Worm (Caenorhabditis elegans): Measurements from ENCODE around the gene pdf-1.

Gene pdf-1

DNA sequence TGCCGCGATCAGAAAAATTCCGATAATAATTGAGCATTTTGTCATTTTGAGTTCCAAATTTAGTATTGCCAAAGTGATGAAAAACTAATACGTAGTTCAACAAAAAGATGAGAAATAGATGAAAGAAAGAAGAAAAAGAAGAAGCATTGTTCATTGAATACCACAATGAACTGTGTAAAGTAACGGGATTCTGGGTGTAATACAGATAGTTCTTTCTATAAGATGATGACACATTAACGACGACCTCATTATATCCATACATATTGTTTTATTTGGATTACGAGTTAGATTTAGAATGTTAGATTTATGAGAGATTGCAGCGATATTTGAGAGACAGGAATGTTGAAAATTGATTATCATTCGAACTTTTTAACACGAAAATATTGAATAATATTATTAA, 20.7 kb downstream of the pdf-1 start, which contains the start of gene K04C2.5:
Gene K04C2.5 (minus strand): TSS at position 101 of the 400 bp plus-strand sequence.
- TF ChIP-seq somi-1 (GFP tag; optimal IDR thresholded peaks at IDR 0.05) (no peak), lir-1 (GFP tag; conservative IDR thresholded peaks at IDR 0.05) (no peak), atf-7 (tag; optimal IDR thresholded peaks at IDR 0.05) (no peak)

ce11 chrIII:6888999-6889824, 23.1 kb downstream of the pdf-1 start, which contains the start of the genes brd-1 and K04C2.2:
TSS of gene brd-1 (minus strand) at chrIII:6889504.
TSS of gene K04C2.2 (plus strand) at chrIII:6889774.
- TF ChIP-seq gei-17 (GFP tag; optimal IDR thresholded peaks at IDR 0.05): no peak
- no peak for TF ChIP-seq efl-1 (GFP tag; optimal IDR thresholded peaks at IDR 0.05)
- TF ChIP-seq lin-26 (GFP tag; IDR thresholded peaks at IDR 0.05): 0 out of 2 replicates have a peak, but pooled peaks have one; percentile 27
- peak; percentile 23 for TF ChIP-seq dpl-1 (GFP tag; optimal IDR thresholded peaks at IDR 0.05)

- TF ChIP-seq attf-6 (GFP tag; IDR thresholded peaks at IDR 0.05): peak; percentile 53; the same call in 1 of the 2 replicates
- 0 out of 2 replicates have a peak, but pooled peaks have one; percentile 83 for TF ChIP-seq egl-44 (GFP tag; IDR thresholded peaks at IDR 0.05)
- no peak for TF ChIP-seq pha-4 (tag; optimal IDR thresholded peaks at IDR 0.05)
- peak; percentile 21 for TF ChIP-seq T07F8.4 (tag; optimal IDR thresholded peaks at IDR 0.05)
- TF ChIP-seq mxl-1 (tag; optimal IDR thresholded peaks at IDR 0.05): peak; percentile 9
- peak; percentile 10 for TF ChIP-seq zim-3 (tag; optimal IDR thresholded peaks at IDR 0.05)
- peak; percentile 43; the same call in 1 of the 2 replicates for TF ChIP-seq mcd-1 (GFP tag; IDR thresholded peaks at IDR 0.05)
- TF ChIP-seq sea-2 (GFP tag; IDR thresholded peaks at IDR 0.05): no peak
- peak; percentile 32; the same call in 1 of the 2 replicates for TF ChIP-seq madf-6 (GFP tag; IDR thresholded peaks at IDR 0.05)
- 0 out of 2 replicates have a peak, but pooled peaks have one; percentile 22 for TF ChIP-seq D2030.7 (GFP tag; IDR thresholded peaks at IDR 0.05)
- TF ChIP-seq athp-1 (tag; optimal IDR thresholded peaks at IDR 0.05): peak; percentile 38
- TF ChIP-seq F39B2.1 (GFP tag; IDR thresholded peaks at IDR 0.05): no peak
- TF ChIP-seq madf-3 (GFP tag; IDR thresholded peaks at IDR 0.05): 0 out of 2 replicates have a peak, but pooled peaks have one; percentile 19
- TF ChIP-seq F55B11.4 (tag; optimal IDR thresholded peaks at IDR 0.05; ENCODE audit: borderline replicate concordance, insufficient read depth): no peak
- peak; percentile 5 for TF ChIP-seq madf-10 (tag; optimal IDR thresholded peaks at IDR 0.05)
- TF ChIP-seq ceh-40 (GFP tag; IDR thresholded peaks at IDR 0.05): no peak
- peak; percentile 54 for TF ChIP-seq lin-40 (tag; optimal IDR thresholded peaks at IDR 0.05)
- TF ChIP-seq rpc-1 (optimal IDR thresholded peaks at IDR 0.05): peak; percentile 80
- peak; percentile 76 for TF ChIP-seq rpc-1 (tag; optimal IDR thresholded peaks at IDR 0.05)
- 0 out of 2 replicates have a peak, but pooled peaks have one; percentile 50 for TF ChIP-seq pbrm-1 (GFP tag; IDR thresholded peaks at IDR 0.05)
- TF ChIP-seq ceh-58 (GFP tag; IDR thresholded peaks at IDR 0.05): 0 out of 2 replicates have a peak, but pooled peaks have one; percentile 3
- TF ChIP-seq lsl-1 (GFP tag; optimal IDR thresholded peaks at IDR 0.05): peak; percentile 20
- peak; percentile 65 for TF ChIP-seq F23B12.7 (tag; optimal IDR thresholded peaks at IDR 0.05; ENCODE audit: insufficient read depth)
- peak in 1 of 3 experiments; percentile 40 for TF ChIP-seq lin-35 (GFP tag; optimal IDR thresholded peaks at IDR 0.05)
- TF ChIP-seq nhr-90 (tag; optimal IDR thresholded peaks at IDR 0.05): peak; percentile 75
- peak; percentile 44 for TF ChIP-seq ztf-18 (tag; optimal IDR thresholded peaks at IDR 0.05)
- no peak for TF ChIP-seq lsy-27 (tag; optimal IDR thresholded peaks at IDR 0.05; ENCODE audit: borderline replicate concordance, insufficient read depth)
- TF ChIP-seq rec-8 (tag; optimal IDR thresholded peaks at IDR 0.05): peak in 1 of 2 experiments; percentile 43
- peak; percentile 8 for TF ChIP-seq snpc-3.4 (tag; optimal IDR thresholded peaks at IDR 0.05)
- TF ChIP-seq snpc-1.3 (tag; optimal IDR thresholded peaks at IDR 0.05; ENCODE audit: insufficient read depth): peak; percentile 13
- peak; percentile 21 for TF ChIP-seq hrde-1 (tag; optimal IDR thresholded peaks at IDR 0.05; ENCODE audit: borderline replicate concordance)
- no peak for TF ChIP-seq K11D2.4 (GFP tag; IDR thresholded peaks at IDR 0.05)
- TF ChIP-seq hmg-1.2 (GFP tag; IDR thresholded peaks at IDR 0.05): peak; percentile 59
- peak; percentile 16 for TF ChIP-seq snpc-4 (GFP tag; optimal IDR thresholded peaks at IDR 0.05)
- TF ChIP-seq snpc-4 (tag; optimal IDR thresholded peaks at IDR 0.05): peak in 3 of 4 experiments; percentile 15 to 45 (median 31)
- peak; percentile 81 for TF ChIP-seq lin-26 (GFP tag; IDR thresholded peaks at IDR 0.05)
These were observed 23.8 kb downstream of the pdf-1 start for ce11 chrIII:6888497-6888896.

Data from whole organism, young adult.